Worm (Caenorhabditis elegans): ENCODE results near the gene gadr-2.

DNA sequence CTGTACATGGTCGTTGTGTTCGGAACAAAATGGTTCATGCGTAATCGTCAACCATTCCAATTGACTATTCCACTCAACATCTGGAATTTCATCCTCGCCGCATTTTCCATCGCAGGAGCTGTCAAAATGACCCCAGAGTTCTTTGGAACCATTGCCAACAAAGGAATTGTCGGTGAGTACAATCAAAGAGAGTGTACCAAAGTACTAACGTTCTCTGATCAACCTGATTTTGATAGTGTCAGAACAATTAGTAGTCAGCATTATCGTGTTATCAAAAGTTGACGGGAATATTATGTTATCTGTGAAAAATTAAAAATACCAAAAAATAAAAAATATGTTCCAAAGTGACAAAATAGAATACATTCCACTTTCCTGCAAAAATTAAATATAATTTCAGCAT lies 42.1 kb upstream of the gadr-2 start:
- TF ChIP-seq tra-4 (tag; optimal IDR thresholded peaks at IDR 0.05) (no peak), hmg-4 (GFP tag; optimal IDR thresholded peaks at IDR 0.05) (no peak), ama-1 (optimal IDR thresholded peaks at IDR 0.05) (no peak), hnd-1 (tag; optimal IDR thresholded peaks at IDR 0.05) (no peak), F13C5.2 (tag; optimal IDR thresholded peaks at IDR 0.05) (no peak), ceh-13 (GFP tag; optimal IDR thresholded peaks at IDR 0.05) (no peak)

All from whole organism, early embryonic.